Worm (Caenorhabditis elegans) whole organism, mixed stage, embryonic: Measurements from ENCODE around the gene C25F9.15.

ENCODE experiments used
- M03D4.4 ChIP-seq: sonication (generic microtip); optimal IDR thresholded peaks from 2 replicates; lab custom pipeline; 2017; ENCODE audit warnings: mild to moderate bottlenecking, missing genetic modification characterization, missing compliant biosample characterization
- ceh-43 ChIP-seq: fragments of 200-800 bp; sonication (Bioruptor generic); optimal IDR thresholded peaks from 2 replicates; lab custom pipeline; 2018; ENCODE audit warnings: mild to moderate bottlenecking, missing genetic modification characterization, moderate library complexity, missing compliant biosample characterization
- ceh-83 ChIP-seq: fragments of 200-800 bp; sonication (Bioruptor generic); optimal IDR thresholded peaks from 2 replicates; lab custom pipeline; 2018; ENCODE audit warnings: mild to moderate bottlenecking, missing genetic modification characterization, missing compliant biosample characterization
- ces-1 ChIP-seq: fragments of 150-350 bp; optimal IDR thresholded peaks from 2 replicates; lab custom pipeline; 2014; ENCODE audit warnings: missing biosample characterization, missing genetic modification reagents, missing genetic modification characterization
- cnd-1 ChIP-seq: fragments of 200-800 bp; sonication (Bioruptor generic); optimal IDR thresholded peaks from 2 replicates; lab custom pipeline; 2018; ENCODE audit warnings: mild to moderate bottlenecking, missing genetic modification characterization, missing compliant biosample characterization
- drap-1 ChIP-seq: fragments of 200-800 bp; sonication (Bioruptor generic); optimal IDR thresholded peaks from 3 replicates; lab custom pipeline; 2018; ENCODE audit warnings: mild to moderate bottlenecking, missing genetic modification characterization, missing compliant biosample characterization
- elt-1 ChIP-seq: sonication (generic microtip); optimal IDR thresholded peaks from 2 replicates; lab custom pipeline; 2017; ENCODE audit warnings: missing genetic modification characterization, mild to moderate bottlenecking, missing compliant biosample characterization, antibody characterized with exemption, moderate library complexity, borderline replicate concordance; ENCODE audit not compliant: insufficient read depth
- elt-3 ChIP-seq: fragments of 150-350 bp; optimal IDR thresholded peaks from 2 replicates; lab custom pipeline; 2014; ENCODE audit warnings: missing biosample characterization, missing genetic modification characterization
- flh-1 ChIP-seq: fragments of 200-800 bp; sonication (Bioruptor generic); optimal IDR thresholded peaks from 2 replicates; lab custom pipeline; 2018; ENCODE audit warnings: mild to moderate bottlenecking, missing genetic modification characterization, moderate library complexity, missing compliant biosample characterization
- lin-13 ChIP-seq: fragments of 150-350 bp; optimal IDR thresholded peaks from 2 replicates; lab custom pipeline; 2014; ENCODE audit warnings: missing biosample characterization, missing genetic modification characterization
- lin-32 ChIP-seq: fragments of 200-800 bp; sonication (Bioruptor generic); optimal IDR thresholded peaks from 2 replicates; lab custom pipeline; 2018; ENCODE audit warnings: mild to moderate bottlenecking, missing genetic modification characterization, missing compliant biosample characterization
- lsy-2 ChIP-seq: fragments of 150-350 bp; optimal IDR thresholded peaks from 2 replicates; lab custom pipeline; 2014; ENCODE audit warnings: missing biosample characterization, missing genetic modification characterization
- mab-5 ChIP-seq: fragments of 150-350 bp; optimal IDR thresholded peaks from 2 replicates; lab custom pipeline; 2014; ENCODE audit warnings: missing biosample characterization, missing genetic modification characterization
- mep-1 ChIP-seq: fragments of 150-350 bp; optimal IDR thresholded peaks from 2 replicates; lab custom pipeline; 2017; ENCODE audit warnings: missing biosample characterization, missing genetic modification reagents, missing genetic modification characterization, inconsistent platforms
- mls-2 ChIP-seq: sonication (generic microtip); optimal IDR thresholded peaks from 2 replicates; lab custom pipeline; 2016; ENCODE audit warnings: mild to moderate bottlenecking, missing genetic modification characterization, moderate library complexity, missing compliant biosample characterization
- nhr-2 ChIP-seq: fragments of 150-350 bp; optimal IDR thresholded peaks from 2 replicates; lab custom pipeline; 2014; ENCODE audit warnings: missing biosample characterization, missing genetic modification characterization
- nhr-76 ChIP-seq: sonication (generic microtip); optimal IDR thresholded peaks from 2 replicates; lab custom pipeline; 2017; ENCODE audit warnings: missing biosample characterization, missing genetic modification characterization
- pha-4 ChIP-seq: fragments of 150-350 bp; optimal IDR thresholded peaks from 2 replicates; lab custom pipeline; 2018; ENCODE audit warnings: missing biosample characterization, missing genetic modification reagents, missing genetic modification characterization
- sem-2 ChIP-seq: fragments of 200-800 bp; sonication (Bioruptor generic); optimal IDR thresholded peaks from 2 replicates; lab custom pipeline; 2018; ENCODE audit warnings: mild to moderate bottlenecking, missing genetic modification characterization, missing compliant biosample characterization
- snpc-4 ChIP-seq: fragments of 150-350 bp; optimal IDR thresholded peaks from 2 replicates; lab custom pipeline; 2014; ENCODE audit warnings: missing biosample characterization, missing genetic modification characterization
- sptf-1 ChIP-seq: sonication (generic microtip); optimal IDR thresholded peaks from 2 replicates; lab custom pipeline; 2017; ENCODE audit warnings: mild to moderate bottlenecking, missing genetic modification characterization, moderate library complexity, missing compliant biosample characterization
- tbx-8 ChIP-seq: fragments of 200-800 bp; sonication (Bioruptor generic); optimal IDR thresholded peaks from 2 replicates; lab custom pipeline; 2018; ENCODE audit warnings: mild to moderate bottlenecking, missing genetic modification characterization, moderate library complexity, missing compliant biosample characterization
- unc-120 ChIP-seq: sonication (generic microtip); optimal IDR thresholded peaks from 2 replicates; lab custom pipeline; 2017; ENCODE audit warnings: missing genetic modification characterization, missing compliant biosample characterization; ENCODE audit not compliant: poor library complexity, severe bottlenecking
- unc-39 ChIP-seq: fragments of 150-350 bp; optimal IDR thresholded peaks from 2 replicates; lab custom pipeline; 2014; ENCODE audit warnings: missing biosample characterization, missing genetic modification characterization
- unc-62 ChIP-seq: fragments of 150-350 bp; optimal IDR thresholded peaks from 2 replicates; lab custom pipeline; 2014; ENCODE audit warnings: missing biosample characterization, missing genetic modification reagents, missing genetic modification characterization
- zip-8 ChIP-seq: fragments of 150-350 bp; optimal IDR thresholded peaks from 2 replicates; lab custom pipeline; 2014; ENCODE audit warnings: missing biosample characterization, missing genetic modification characterization
- ztf-11 ChIP-seq: fragments of 150-350 bp; optimal IDR thresholded peaks from 2 replicates; lab custom pipeline; 2014; ENCODE audit warnings: missing biosample characterization, missing genetic modification characterization

The C25F9.15 gene

ce11 chrV:19400619-19401018 is 17.3 kb upstream of the C25F9.15 start, which contains the start of gene srw-86:
TSS of gene srw-86 (minus strand) at chrV:19400719.
- no peak for TF ChIP-seq unc-39 (tag; lab: Kevin White, UChicago)
- TF ChIP-seq ces-1 (GFP tag; lab: Kevin White, UChicago): no peak

DNA sequence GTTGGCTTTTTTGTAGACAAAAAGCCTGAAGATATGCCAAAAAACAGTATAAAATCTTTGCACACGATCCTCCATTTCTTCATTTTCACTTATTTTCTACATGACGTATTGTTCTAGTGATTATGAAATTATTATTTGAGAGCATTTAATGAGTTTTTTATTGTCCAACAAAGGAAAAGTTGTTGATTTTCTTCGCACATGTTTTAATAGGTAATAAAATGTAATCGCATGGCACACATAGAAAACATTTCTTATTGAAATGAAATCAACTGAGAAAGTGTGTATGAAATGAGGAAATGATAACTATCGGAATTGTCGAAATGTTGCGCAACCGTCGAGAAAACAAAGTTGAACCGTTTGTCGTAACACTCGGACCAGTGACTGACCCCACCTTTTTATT is 16.5 kb upstream of the C25F9.15 start:
- TF ChIP-seq lin-32 (GFP tag; lab: Kevin White, UChicago): no peak
- TF ChIP-seq zip-8 (tag; lab: Kevin White, UChicago): peak; percentile 7

DNA sequence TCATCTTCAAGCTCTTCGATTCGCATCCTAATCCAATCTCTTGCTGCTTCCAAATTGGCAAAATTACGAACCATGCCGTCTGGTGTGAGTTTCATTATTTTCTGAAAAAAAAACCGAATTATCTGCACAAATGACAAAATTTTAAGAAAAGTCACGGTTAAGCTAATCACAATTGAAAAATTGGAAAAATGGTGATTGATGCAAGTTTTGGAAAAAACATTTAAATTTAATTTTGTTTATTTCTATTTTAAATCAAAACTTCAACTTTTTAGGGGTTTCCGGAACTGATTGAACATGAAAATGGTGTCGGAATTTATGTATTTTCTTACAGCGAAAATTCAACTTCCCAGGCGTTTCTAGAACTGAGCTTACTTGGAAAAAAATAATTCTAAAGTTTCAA is 15.1 kb upstream of the C25F9.15 start, which contains the start of gene C25F9.12:
Gene C25F9.12 (minus strand): TSS at position 101 of the 400 bp plus-strand sequence.
- TF ChIP-seq lsy-2 (no peak), unc-39 (tag; lab: Kevin White, UChicago) (no peak), lin-13 (tag; lab: Kevin White, UChicago) (no peak), mep-1 (no peak), elt-3 (tag; lab: Kevin White, UChicago) (no peak), pha-4 (tag; lab: Kevin White, UChicago) (no peak), nhr-2 (tag; lab: Kevin White, UChicago) (no peak), ztf-11 (tag; lab: Kevin White, UChicago) (no peak), mls-2 (tag; lab: Kevin White, UChicago) (no peak), sem-2 (GFP tag; lab: Kevin White, UChicago) (no peak), unc-120 (tag; lab: Kevin White, UChicago) (no peak), sptf-1 (tag; lab: Kevin White, UChicago) (no peak), M03D4.4 (tag; lab: Kevin White, UChicago) (no peak), nhr-76 (no peak), snpc-4 (tag; lab: Kevin White, UChicago) (no peak)

DNA sequence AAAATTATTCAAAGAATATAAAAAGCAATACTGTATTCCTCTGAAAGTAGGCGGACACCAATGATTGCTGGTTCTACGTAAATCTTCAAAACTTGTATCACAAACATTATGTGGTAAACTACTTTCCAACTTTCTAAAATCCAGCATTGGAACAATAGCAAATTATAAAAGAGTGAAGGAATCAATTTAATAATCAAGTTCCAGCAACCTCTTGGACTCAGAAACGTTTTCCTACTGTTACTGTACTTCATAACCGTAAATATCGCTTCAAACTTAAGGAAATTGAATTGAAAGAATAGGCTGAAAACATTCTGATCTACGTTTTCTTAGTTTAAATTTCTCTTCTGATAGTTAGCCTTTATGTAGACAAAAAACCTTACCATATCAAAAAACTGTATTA is 14.3 kb upstream of the C25F9.15 start:
- TF ChIP-seq mab-5 (tag; lab: Kevin White, UChicago) (no peak), cnd-1 (no peak), flh-1 (GFP tag; lab: Kevin White, UChicago) (no peak), M03D4.4 (tag; lab: Kevin White, UChicago) (no peak), unc-62 (no peak), ceh-43 (no peak)

DNA sequence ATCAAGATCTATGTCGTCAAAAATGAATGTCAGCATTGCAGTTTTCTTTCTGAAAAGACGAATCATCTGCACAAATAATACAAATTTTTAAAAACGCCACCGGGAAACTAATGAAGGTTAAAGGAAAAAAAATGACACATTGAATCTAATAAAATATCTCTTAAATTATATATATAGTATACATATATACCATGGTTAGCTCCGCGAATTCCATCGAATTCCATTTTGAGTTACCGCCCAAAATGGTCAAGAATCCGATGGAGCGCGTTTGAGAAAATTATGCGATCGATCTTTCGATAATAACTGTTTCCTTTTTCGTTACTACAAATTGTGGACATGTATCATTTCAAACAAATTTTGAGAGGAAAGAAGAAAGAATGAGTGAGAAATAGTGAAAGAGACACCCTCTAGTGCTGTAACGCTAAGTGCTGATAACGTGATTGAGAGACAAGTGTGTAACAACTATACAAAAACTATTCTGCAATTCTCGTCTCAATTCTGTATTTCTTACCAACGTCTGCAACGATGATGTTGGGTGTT is 12.6 kb upstream of the C25F9.15 start, which contains the start of the genes C25F9.6 and C25F9.10:
Gene C25F9.6 (minus strand): TSS at position 51 of the 540 bp plus-strand sequence.
Gene C25F9.10 (plus strand): TSS at position 454 of the 540 bp plus-strand sequence.
- TF ChIP-seq ceh-83 (GFP tag; lab: Kevin White, UChicago) (no peak), unc-62 (no peak), nhr-76 (no peak), pha-4 (tag; lab: Kevin White, UChicago) (no peak), ces-1 (GFP tag; lab: Kevin White, UChicago) (no peak), tbx-8 (GFP tag; lab: Kevin White, UChicago) (no peak), snpc-4 (tag; lab: Kevin White, UChicago) (no peak), mls-2 (tag; lab: Kevin White, UChicago) (no peak), elt-3 (tag; lab: Kevin White, UChicago) (no peak), sptf-1 (tag; lab: Kevin White, UChicago) (no peak), nhr-2 (tag; lab: Kevin White, UChicago) (no peak), lin-32 (GFP tag; lab: Kevin White, UChicago) (no peak), flh-1 (GFP tag; lab: Kevin White, UChicago) (no peak), unc-120 (tag; lab: Kevin White, UChicago) (no peak), drap-1 (no peak), M03D4.4 (tag; lab: Kevin White, UChicago) (no peak), mep-1 (no peak)

- TF ChIP-seq M03D4.4 (tag; lab: Kevin White, UChicago) (no peak), flh-1 (GFP tag; lab: Kevin White, UChicago) (no peak), elt-1 (no peak)
Observed at ce11 chrV:19410663-19411062, 7.3 kb upstream of the C25F9.15 start, which contains the start of gene C25F9.5. TSS of gene C25F9.5 (minus strand) at chrV:19410857.
